Worm (Caenorhabditis elegans) whole organism, L4 larva: Measurements from ENCODE around the gene mip-2.

Experiments used
- dpl-1 ChIP-seq: fragments of 150-350 bp; optimal IDR thresholded peaks from 2 replicates; lab custom pipeline; 2014; ENCODE audit warnings: missing biosample characterization, missing genetic modification reagents, missing genetic modification characterization
- egl-43 ChIP-seq: fragments of 200-800 bp; sonication (Bioruptor generic); IDR thresholded peaks from 2 replicates; pipeline ENCODE4 v1.3.6; 2022; ENCODE audit warnings: missing genetic modification reagents, missing genetic modification characterization, missing compliant biosample characterization
- hlh-30 ChIP-seq: sonication (generic microtip); optimal IDR thresholded peaks from 2 replicates; lab custom pipeline; 2017; ENCODE audit warnings: antibody characterized with exemption, mild to moderate bottlenecking, missing genetic modification characterization, missing compliant biosample characterization; ENCODE audit not compliant: insufficient read depth
- jun-1 ChIP-seq: fragments of 150-350 bp; optimal IDR thresholded peaks from 2 replicates; lab custom pipeline; 2014; ENCODE audit warnings: missing biosample characterization, missing genetic modification reagents, missing genetic modification characterization
- mep-1 ChIP-seq: fragments of 150-350 bp; sonication (generic microtip); optimal IDR thresholded peaks from 3 replicates; lab custom pipeline; 2014; ENCODE audit warnings: missing biosample characterization, missing genetic modification characterization
- nhr-77 ChIP-seq: fragments of 150-350 bp; optimal IDR thresholded peaks from 2 replicates; lab custom pipeline; 2014; ENCODE audit warnings: missing biosample characterization, missing genetic modification characterization
- snpc-4 ChIP-seq: fragments of 150-350 bp; optimal IDR thresholded peaks from 2 replicates; lab custom pipeline; 2014; ENCODE audit warnings: missing biosample characterization, missing genetic modification characterization

ce11 chrV:13687504-13687903, 15.7 kb upstream of the mip-2 start:
- no peak for TF ChIP-seq egl-43 (GFP tag; lab: Robert Waterston, UW)
- no peak for TF ChIP-seq nhr-77 (tag; lab: Kevin White, UChicago)
- no peak for TF ChIP-seq jun-1 (tag; lab: Kevin White, UChicago)
- no peak for TF ChIP-seq mep-1 (tag; lab: Kevin White, UChicago)
- TF ChIP-seq snpc-4 (tag; lab: Kevin White, UChicago) = no peak
- no peak for TF ChIP-seq hlh-30
- no peak for TF ChIP-seq dpl-1
